Fruit fly (Drosophila melanogaster) whole organism, adult: ENCODE data around the gene HP1c.

ENCODE experiments used
- CG12768 ChIP-seq: fragments of 200-800 bp; sonication (Bioruptor generic); optimal IDR thresholded peaks from 2 replicates; lab custom pipeline; 2017; ENCODE audit warnings: missing biosample characterization, missing genetic modification characterization, mild to moderate bottlenecking, moderate library complexity, missing genetic modification reagents
- CG14711 ChIP-seq: fragments of 200-800 bp; sonication (Bioruptor generic); optimal IDR thresholded peaks from 2 replicates; lab custom pipeline; 2018; ENCODE audit warnings: missing biosample characterization, mild to moderate bottlenecking, missing genetic modification characterization, moderate library complexity
- Clk ChIP-seq: fragments of 200-800 bp; sonication (Bioruptor generic); optimal IDR thresholded peaks from 2 replicates; lab custom pipeline; 2017; ENCODE audit warnings: missing biosample characterization, missing genetic modification characterization
- Crg-1 ChIP-seq: fragments of 200-800 bp; sonication (Bioruptor generic); optimal IDR thresholded peaks from 2 replicates; lab custom pipeline; 2016; ENCODE audit warnings: missing biosample characterization, missing genetic modification characterization
- Hr96 ChIP-seq: fragments of 200-800 bp; sonication (Bioruptor generic); optimal IDR thresholded peaks from 2 replicates; lab custom pipeline; 2016; ENCODE audit warnings: missing biosample characterization, missing genetic modification characterization
- Mnt ChIP-seq: fragments of 200-800 bp; sonication (Bioruptor generic); optimal IDR thresholded peaks from 2 replicates; lab custom pipeline; 2016; ENCODE audit warnings: missing biosample characterization, mild to moderate bottlenecking, missing genetic modification characterization
- bab1 ChIP-seq: fragments of 200-800 bp; sonication (Bioruptor generic); optimal IDR thresholded peaks from 3 replicates; lab custom pipeline; 2019; ENCODE audit warnings: missing biosample characterization, mild to moderate bottlenecking, missing genetic modification characterization, moderate library complexity
- cic ChIP-seq: fragments of 200-800 bp; sonication (Bioruptor generic); optimal IDR thresholded peaks from 2 replicates; lab custom pipeline; 2017; ENCODE audit warnings: missing biosample characterization, mild to moderate bottlenecking, missing genetic modification characterization, moderate library complexity
- ovo ChIP-seq: fragments of 200-800 bp; sonication (Bioruptor generic); optimal IDR thresholded peaks from 2 replicates; lab custom pipeline; 2016; ENCODE audit warnings: missing biosample characterization, missing genetic modification characterization
- pad ChIP-seq: fragments of 200-800 bp; sonication (Bioruptor generic); optimal IDR thresholded peaks from 3 replicates; lab custom pipeline; 2017; ENCODE audit warnings: missing biosample characterization, missing genetic modification characterization, mild to moderate bottlenecking, moderate library complexity, missing genetic modification reagents
- toe ChIP-seq: fragments of 200-800 bp; sonication (Bioruptor generic); optimal IDR thresholded peaks from 2 replicates; lab custom pipeline; 2016; ENCODE audit warnings: missing biosample characterization, missing genetic modification characterization

dm6 chr3R:22793953-22794352 lies 48.5 kb downstream of the HP1c start:
- TF ChIP-seq pad (GFP tag; lab: Kevin White, UChicago) (no peak), Clk (GFP tag; lab: Kevin White, UChicago) (no peak), cic (GFP tag; lab: Kevin White, UChicago) (no peak), ovo (GFP tag; lab: Kevin White, UChicago) (no peak), Hr96 (GFP tag; lab: Kevin White, UChicago) (no peak), Mnt (GFP tag; lab: Kevin White, UChicago) (no peak), Crg-1 (GFP tag; lab: Kevin White, UChicago) (no peak), CG12768 (GFP tag; lab: Kevin White, UChicago) (no peak), toe (no peak), bab1 (GFP tag; lab: Kevin White, UChicago) (no peak), CG14711 (tag; lab: Kevin White, UChicago) (no peak)
